Fruit fly (Drosophila melanogaster): ENCODE results near the gene Osi10b.
A peak's percentile ranks its signal among the peaks of the same experiment; 100 is the strongest.

Gene Osi10b

dm6 chr3R:6278231-6278630 is 12.2 kb downstream of the Osi10b start, which contains the start of gene Osi12:
Gene Osi12 (plus strand): TSS chr3R:6278531.
- TF ChIP-seq EcR (GFP tag; optimal IDR thresholded peaks at IDR 0.05) (no peak), fd96Ca (GFP tag; IDR thresholded peaks at IDR 0.05) (no peak), gl (tag; optimal IDR thresholded peaks at IDR 0.05) (no peak), Pif1B (GFP tag; optimal IDR thresholded peaks at IDR 0.05) (no peak), CG17806 (tag; optimal IDR thresholded peaks at IDR 0.05) (no peak)

dm6 chr3R:6285100-6285499 is 19.1 kb downstream of the Osi10b start, which contains the start of gene CG15597:
Gene CG15597 (minus strand): TSS chr3R:6285200.
- TF ChIP-seq CG8301 (tag; optimal IDR thresholded peaks at IDR 0.05) (no peak), CG8159 (tag; optimal IDR thresholded peaks at IDR 0.05) (no peak), CG17806 (tag; optimal IDR thresholded peaks at IDR 0.05) (no peak), Pif1B (GFP tag; optimal IDR thresholded peaks at IDR 0.05) (no peak), EcR (GFP tag; optimal IDR thresholded peaks at IDR 0.05) (no peak), CG13204 (GFP tag; optimal IDR thresholded peaks at IDR 0.05) (no peak), rn (GFP tag; IDR thresholded peaks at IDR 0.05) (no peak), D1 (tag; optimal IDR thresholded peaks at IDR 0.05) (no peak), CG12605 (GFP tag; IDR thresholded peaks at IDR 0.05) (no peak), CG32121 (GFP tag; IDR thresholded peaks at IDR 0.05) (no peak)

- TF ChIP-seq D1 (tag; optimal IDR thresholded peaks at IDR 0.05): no peak
Observed at dm6 chr3R:6287433-6287832, 21.4 kb downstream of the Osi10b start, which contains the start of gene CG15594. Gene CG15594 (plus strand): TSS chr3R:6287733.

- no peak for TF ChIP-seq CG13204 (GFP tag; optimal IDR thresholded peaks at IDR 0.05)
- TF ChIP-seq Snoo (tag; optimal IDR thresholded peaks at IDR 0.05): no peak
- no peak for TF ChIP-seq Ets98B (GFP tag; IDR thresholded peaks at IDR 0.05)
- TF ChIP-seq EcR (GFP tag; optimal IDR thresholded peaks at IDR 0.05): no peak
- TF ChIP-seq CG17806 (tag; optimal IDR thresholded peaks at IDR 0.05): no peak
- TF ChIP-seq Pif1A (GFP tag; optimal IDR thresholded peaks at IDR 0.05): no peak
- TF ChIP-seq CG8159 (tag; optimal IDR thresholded peaks at IDR 0.05): no peak
- no peak for TF ChIP-seq CG8301 (tag; optimal IDR thresholded peaks at IDR 0.05)
- no peak for TF ChIP-seq rn (GFP tag; IDR thresholded peaks at IDR 0.05)
- TF ChIP-seq CG14655 (GFP tag; optimal IDR thresholded peaks at IDR 0.05): no peak
- TF ChIP-seq CG10348 (GFP tag; IDR thresholded peaks at IDR 0.05): no peak
- TF ChIP-seq D1 (tag; optimal IDR thresholded peaks at IDR 0.05): no peak
- no peak for TF ChIP-seq gl (tag; optimal IDR thresholded peaks at IDR 0.05)
- no peak for TF ChIP-seq CG9948 (tag; optimal IDR thresholded peaks at IDR 0.05)
Observed at dm6 chr3R:6290289-6290688, 24.3 kb downstream of the Osi10b start.

- no peak for TF ChIP-seq CG9948 (tag; optimal IDR thresholded peaks at IDR 0.05)
- TF ChIP-seq CG14655 (GFP tag; optimal IDR thresholded peaks at IDR 0.05): peak; percentile 10
- peak; percentile 11 for TF ChIP-seq CG8301 (tag; optimal IDR thresholded peaks at IDR 0.05)
Observed at dm6 chr3R:6291437-6291836, 25.4 kb downstream of the Osi10b start, which contains the start of gene Osi13. Gene Osi13 (plus strand): TSS chr3R:6291737.

dm6 chr3R:6294046-6294445 is 28.1 kb downstream of the Osi10b start:
- TF ChIP-seq CG17806 (tag; optimal IDR thresholded peaks at IDR 0.05) (no peak), CG34367 (tag; optimal IDR thresholded peaks at IDR 0.05) (no peak), fd96Ca (GFP tag; IDR thresholded peaks at IDR 0.05) (no peak), CG9948 (tag; optimal IDR thresholded peaks at IDR 0.05) (no peak), CG13204 (GFP tag; optimal IDR thresholded peaks at IDR 0.05) (no peak), CG10348 (GFP tag; IDR thresholded peaks at IDR 0.05) (no peak), CG32121 (GFP tag; IDR thresholded peaks at IDR 0.05) (no peak), Pif1A (GFP tag; optimal IDR thresholded peaks at IDR 0.05) (no peak), gl (tag; optimal IDR thresholded peaks at IDR 0.05) (no peak), Ets98B (GFP tag; IDR thresholded peaks at IDR 0.05) (no peak), Snoo (tag; optimal IDR thresholded peaks at IDR 0.05) (no peak), EcR (GFP tag; optimal IDR thresholded peaks at IDR 0.05) (no peak), CG4496 (GFP tag; IDR thresholded peaks at IDR 0.05) (no peak), CG12605 (GFP tag; IDR thresholded peaks at IDR 0.05) (no peak), rn (GFP tag; IDR thresholded peaks at IDR 0.05) (no peak), D1 (tag; optimal IDR thresholded peaks at IDR 0.05) (no peak), CG15710 (tag; optimal IDR thresholded peaks at IDR 0.05) (no peak), CG14655 (GFP tag; optimal IDR thresholded peaks at IDR 0.05) (no peak), CG8301 (tag; optimal IDR thresholded peaks at IDR 0.05) (no peak)

- TF ChIP-seq gl (tag; optimal IDR thresholded peaks at IDR 0.05) (no peak), fd96Ca (GFP tag; IDR thresholded peaks at IDR 0.05) (no peak), EcR (GFP tag; optimal IDR thresholded peaks at IDR 0.05) (no peak), Ets98B (GFP tag; IDR thresholded peaks at IDR 0.05) (no peak), D1 (tag; optimal IDR thresholded peaks at IDR 0.05) (no peak), CG34367 (tag; optimal IDR thresholded peaks at IDR 0.05) (no peak), CG32121 (GFP tag; IDR thresholded peaks at IDR 0.05) (no peak)
Observed at dm6 chr3R:6297164-6297563, 31.2 kb downstream of the Osi10b start.

dm6 chr3R:6298828-6299227 is 32.8 kb downstream of the Osi10b start, which contains the start of gene Osi14:
Gene Osi14 (plus strand): TSS chr3R:6299128.
- TF ChIP-seq CG15710 (tag; optimal IDR thresholded peaks at IDR 0.05): no peak
- TF ChIP-seq CG12605 (GFP tag; IDR thresholded peaks at IDR 0.05): no peak
- no peak for TF ChIP-seq rn (GFP tag; IDR thresholded peaks at IDR 0.05)
- TF ChIP-seq CG34367 (tag; optimal IDR thresholded peaks at IDR 0.05): no peak
- no peak for TF ChIP-seq EcR (GFP tag; optimal IDR thresholded peaks at IDR 0.05)
- TF ChIP-seq CG8159 (tag; optimal IDR thresholded peaks at IDR 0.05): no peak
